Fruit fly (Drosophila melanogaster) whole organism, pupa: ENCODE results near the gene CG11247.

Experiments
- CG10348 ChIP-seq: fragments of 200-800 bp; sonication (Bioruptor generic); IDR thresholded peaks from 2 replicates; pipeline ENCODE4 v1.3.6; 2022; ENCODE audit warnings: missing biosample characterization, missing genetic modification characterization
- CG12605 ChIP-seq: fragments of 200-800 bp; sonication (Bioruptor generic); IDR thresholded peaks from 2 replicates; pipeline ENCODE4 v1.3.6; 2022; ENCODE audit warnings: missing biosample characterization, missing genetic modification characterization
- CG13204 ChIP-seq: fragments of 200-800 bp; sonication (Bioruptor generic); optimal IDR thresholded peaks from 2 replicates; lab custom pipeline; 2018; ENCODE audit warnings: missing biosample characterization, mild to moderate bottlenecking, missing genetic modification characterization, moderate library complexity
- CG14655 ChIP-seq: fragments of 200-800 bp; sonication (Bioruptor generic); optimal IDR thresholded peaks from 3 replicates; lab custom pipeline; 2017; ENCODE audit warnings: mild to moderate bottlenecking, missing biosample characterization, missing genetic modification reagents, missing genetic modification characterization
- CG15710 ChIP-seq: fragments of 200-800 bp; sonication (Bioruptor generic); optimal IDR thresholded peaks from 2 replicates; lab custom pipeline; 2018; ENCODE audit warnings: missing biosample characterization, mild to moderate bottlenecking, missing genetic modification characterization, moderate library complexity
- CG17806 ChIP-seq: fragments of 200-800 bp; sonication (Bioruptor generic); optimal IDR thresholded peaks from 2 replicates; lab custom pipeline; 2018; ENCODE audit warnings: missing biosample characterization, mild to moderate bottlenecking, missing genetic modification characterization, moderate library complexity
- CG32121 ChIP-seq: fragments of 200-800 bp; sonication (Bioruptor generic); IDR thresholded peaks from 2 replicates; pipeline ENCODE4 v1.3.6; 2022; ENCODE audit warnings: missing biosample characterization, missing genetic modification characterization
- CG34367 ChIP-seq: fragments of 200-800 bp; sonication (Bioruptor generic); optimal IDR thresholded peaks from 2 replicates; lab custom pipeline; 2018; ENCODE audit warnings: missing biosample characterization, mild to moderate bottlenecking, missing genetic modification characterization
- CG4496 ChIP-seq: fragments of 200-800 bp; sonication (Bioruptor generic); IDR thresholded peaks from 3 replicates; pipeline ENCODE4 v1.3.6; 2022; ENCODE audit warnings: missing biosample characterization, missing genetic modification characterization
- CG8159 ChIP-seq: fragments of 200-800 bp; sonication (Bioruptor generic); optimal IDR thresholded peaks from 3 replicates; lab custom pipeline; 2018; ENCODE audit warnings: missing biosample characterization, mild to moderate bottlenecking, missing genetic modification characterization, moderate library complexity
- CG8301 ChIP-seq: fragments of 200-800 bp; sonication (Bioruptor generic); optimal IDR thresholded peaks from 2 replicates; lab custom pipeline; 2018; ENCODE audit warnings: missing biosample characterization, mild to moderate bottlenecking, missing genetic modification characterization
- CG9948 ChIP-seq: fragments of 200-800 bp; sonication (Bioruptor generic); optimal IDR thresholded peaks from 2 replicates; lab custom pipeline; 2018; ENCODE audit warnings: missing biosample characterization, mild to moderate bottlenecking, missing genetic modification characterization, moderate library complexity
- D1 ChIP-seq: fragments of 200-800 bp; sonication (Bioruptor generic); optimal IDR thresholded peaks from 2 replicates; lab custom pipeline; 2018; ENCODE audit warnings: missing biosample characterization, mild to moderate bottlenecking, missing genetic modification characterization, moderate library complexity
- EcR ChIP-seq: fragments of 200-800 bp; sonication (Bioruptor generic); optimal IDR thresholded peaks from 3 replicates; lab custom pipeline; 2019; ENCODE audit warnings: missing biosample characterization, missing genetic modification characterization, mild to moderate bottlenecking, moderate library complexity, missing genetic modification reagents
- Ets98B ChIP-seq: fragments of 200-800 bp; sonication (Bioruptor generic); IDR thresholded peaks from 2 replicates; pipeline ENCODE4 v1.3.6; 2022; ENCODE audit warnings: missing biosample characterization, missing genetic modification characterization
- Pif1A ChIP-seq: fragments of 200-800 bp; sonication (Bioruptor generic); optimal IDR thresholded peaks from 3 replicates; lab custom pipeline; 2016; ENCODE audit warnings: missing biosample characterization, missing genetic modification characterization
- Pif1B ChIP-seq: fragments of 200-800 bp; sonication (Bioruptor generic); optimal IDR thresholded peaks from 3 replicates; lab custom pipeline; 2016; ENCODE audit warnings: missing biosample characterization, missing genetic modification characterization
- Snoo ChIP-seq: fragments of 200-800 bp; sonication (Bioruptor generic); optimal IDR thresholded peaks from 3 replicates; lab custom pipeline; 2017; ENCODE audit warnings: missing biosample characterization, mild to moderate bottlenecking, missing genetic modification characterization, inconsistent platforms
- fd96Ca ChIP-seq: fragments of 200-800 bp; sonication (Bioruptor generic); IDR thresholded peaks from 3 replicates; pipeline ENCODE4 v1.3.6; 2022; ENCODE audit warnings: missing biosample characterization, missing genetic modification characterization
- gl ChIP-seq: fragments of 200-800 bp; sonication (Bioruptor generic); optimal IDR thresholded peaks from 2 replicates; lab custom pipeline; 2018; ENCODE audit warnings: missing biosample characterization, mild to moderate bottlenecking, missing genetic modification characterization
- rn ChIP-seq: fragments of 200-800 bp; sonication (Bioruptor generic); IDR thresholded peaks from 2 replicates; pipeline ENCODE4 v1.3.6; 2022; ENCODE audit warnings: missing biosample characterization, missing genetic modification characterization

CG11247 gene

dm6 chr3L:21728616-21729047, at the start of gene CG11247, which contains the start of gene Polr2H:
TSS of gene CG11247 (minus strand) at chr3L:21728806.
TSS of gene Polr2H (plus strand) at chr3L:21728932.
- no peak for TF ChIP-seq EcR (GFP tag; lab: Kevin White, UChicago)
- peak; percentile 81 for TF ChIP-seq CG15710 (tag; lab: Kevin White, UChicago)
- peak; percentile 87 for TF ChIP-seq CG32121 (GFP tag; lab: Robert Waterston, UW)
- TF ChIP-seq CG34367, result peak; percentile 77
- peak; percentile 63 for TF ChIP-seq D1 (tag; lab: Kevin White, UChicago)
- TF ChIP-seq Pif1A, result peak; percentile 82
- TF ChIP-seq CG14655 (GFP tag; lab: Kevin White, UChicago), result peak; percentile 79
- TF ChIP-seq CG17806 (tag; lab: Kevin White, UChicago), result peak; percentile 78
- TF ChIP-seq rn, result peak; percentile 87
- TF ChIP-seq gl (tag; lab: Kevin White, UChicago), result peak; percentile 44
- peak; percentile 68 for TF ChIP-seq Pif1B (GFP tag; lab: Kevin White, UChicago)
- peak; percentile 74 for TF ChIP-seq Snoo
- peak; percentile 80 for TF ChIP-seq CG8301 (tag; lab: Kevin White, UChicago)
- peak; percentile 75 for TF ChIP-seq CG8159 (tag; lab: Kevin White, UChicago)
- peak; percentile 63; the same call in 1 of the 2 replicates for TF ChIP-seq CG12605 (GFP tag; lab: Robert Waterston, UW)
- TF ChIP-seq fd96Ca (GFP tag; lab: Robert Waterston, UW), result peak; percentile 94
- no peak for TF ChIP-seq CG13204 (GFP tag; lab: Kevin White, UChicago)
- peak; percentile 81 for TF ChIP-seq CG9948 (tag; lab: Kevin White, UChicago)
- TF ChIP-seq Ets98B, result peak; percentile 89
- peak; percentile 83 for TF ChIP-seq CG10348 (GFP tag; lab: Robert Waterston, UW)
- TF ChIP-seq CG4496, result peak; percentile 92

- no peak for TF ChIP-seq CG12605 (GFP tag; lab: Robert Waterston, UW)
- peak; percentile 1 for TF ChIP-seq D1 (tag; lab: Kevin White, UChicago)
Measured at dm6 chr3L:21773855-21774254, 45.2 kb upstream of the CG11247 start.

- peak; percentile 51 for TF ChIP-seq CG12605 (GFP tag; lab: Robert Waterston, UW)
- TF ChIP-seq Ets98B, result 0 out of 2 replicates have a peak, but pooled peaks have one; percentile 19
- no peak for TF ChIP-seq Pif1B (GFP tag; lab: Kevin White, UChicago)
- TF ChIP-seq CG4496, result peak; percentile 41; the same call in 2 of the 3 replicates
Measured at dm6 chr3L:21770328-21770727, 41.7 kb upstream of the CG11247 start, which contains the start of gene Syn1. TSS of gene Syn1 (minus strand) at chr3L:21770534.

- TF ChIP-seq CG10348 (GFP tag; lab: Robert Waterston, UW) (no peak), EcR (GFP tag; lab: Kevin White, UChicago) (no peak), CG32121 (GFP tag; lab: Robert Waterston, UW) (no peak), gl (tag; lab: Kevin White, UChicago) (no peak), Snoo (no peak), Pif1A (no peak), Ets98B (no peak), CG9948 (tag; lab: Kevin White, UChicago) (no peak), CG13204 (GFP tag; lab: Kevin White, UChicago) (no peak), Pif1B (GFP tag; lab: Kevin White, UChicago) (no peak), CG8159 (tag; lab: Kevin White, UChicago) (no peak), D1 (tag; lab: Kevin White, UChicago) (no peak)
Measured at dm6 chr3L:21769515-21769914, 40.9 kb upstream of the CG11247 start, which contains the start of gene CG7370. TSS of gene CG7370 (plus strand) at chr3L:21769815.

dm6 chr3L:21765931-21766330, 37.3 kb upstream of the CG11247 start:
- no peak for TF ChIP-seq Ets98B
- no peak for TF ChIP-seq CG10348 (GFP tag; lab: Robert Waterston, UW)
- no peak for TF ChIP-seq CG15710 (tag; lab: Kevin White, UChicago)
- TF ChIP-seq Pif1A, result no peak
- no peak for TF ChIP-seq CG9948 (tag; lab: Kevin White, UChicago)
- no peak for TF ChIP-seq CG13204 (GFP tag; lab: Kevin White, UChicago)
- no peak for TF ChIP-seq rn
- no peak for TF ChIP-seq CG17806 (tag; lab: Kevin White, UChicago)
- TF ChIP-seq CG4496, result no peak
- TF ChIP-seq Pif1B (GFP tag; lab: Kevin White, UChicago), result no peak
- TF ChIP-seq CG34367, result no peak
- no peak for TF ChIP-seq Snoo
- no peak for TF ChIP-seq CG32121 (GFP tag; lab: Robert Waterston, UW)
- TF ChIP-seq CG12605 (GFP tag; lab: Robert Waterston, UW), result no peak
- no peak for TF ChIP-seq CG14655 (GFP tag; lab: Kevin White, UChicago)
- TF ChIP-seq CG8159 (tag; lab: Kevin White, UChicago), result no peak
- no peak for TF ChIP-seq CG8301 (tag; lab: Kevin White, UChicago)
- no peak for TF ChIP-seq fd96Ca (GFP tag; lab: Robert Waterston, UW)

- no peak for TF ChIP-seq CG4496
- TF ChIP-seq CG13204 (GFP tag; lab: Kevin White, UChicago), result no peak
- TF ChIP-seq CG10348 (GFP tag; lab: Robert Waterston, UW), result no peak
- TF ChIP-seq D1 (tag; lab: Kevin White, UChicago), result no peak
- no peak for TF ChIP-seq CG9948 (tag; lab: Kevin White, UChicago)
- no peak for TF ChIP-seq CG8301 (tag; lab: Kevin White, UChicago)
- no peak for TF ChIP-seq Pif1B (GFP tag; lab: Kevin White, UChicago)
- no peak for TF ChIP-seq rn
- no peak for TF ChIP-seq CG32121 (GFP tag; lab: Robert Waterston, UW)
- no peak for TF ChIP-seq gl (tag; lab: Kevin White, UChicago)
- no peak for TF ChIP-seq fd96Ca (GFP tag; lab: Robert Waterston, UW)
- no peak for TF ChIP-seq CG12605 (GFP tag; lab: Robert Waterston, UW)
Measured at dm6 chr3L:21756857-21757256, 28.3 kb upstream of the CG11247 start, which contains the start of gene CG14564. TSS of gene CG14564 (plus strand) at chr3L:21757157.
